Fruit fly (Drosophila melanogaster) whole organism, prepupa: ENCODE results near the gene CG33795.

Experiments
- CG32006 ChIP-seq: fragments of 200-800 bp; sonication (Bioruptor generic); optimal IDR thresholded peaks from 3 replicates; lab custom pipeline; 2017; ENCODE audit warnings: missing biosample characterization, mild to moderate bottlenecking, missing genetic modification characterization
- Hr4 ChIP-seq: fragments of 200-800 bp; sonication (Bioruptor generic); optimal IDR thresholded peaks from 3 replicates; lab custom pipeline; 2016; ENCODE audit warnings: missing biosample characterization, missing genetic modification characterization
- Smox ChIP-seq: fragments of 200-800 bp; sonication (Bioruptor generic); optimal IDR thresholded peaks from 3 replicates; lab custom pipeline; 2016; ENCODE audit warnings: missing biosample characterization, missing genetic modification characterization
- fkh ChIP-seq: fragments of 200-800 bp; sonication (Bioruptor generic); optimal IDR thresholded peaks from 3 replicates; lab custom pipeline; 2017; ENCODE audit warnings: missing biosample characterization, mild to moderate bottlenecking, missing genetic modification characterization, moderate library complexity
- ss ChIP-seq, 2 experiments: fragments of 200-800 bp; sonication (Bioruptor generic); optimal IDR thresholded peaks; 2 replicates in 1 of 2; 3 replicates in 1 of 2; lab custom pipeline; 2017 to 2018; ENCODE audit warnings: mild to moderate bottlenecking in 2 of 2, missing biosample characterization in 2 of 2, missing genetic modification characterization in 2 of 2, moderate library complexity in 1 of 2

dm6 chr3L:16170006-16170405, 1.2 kb downstream of the CG33795 start, which contains the start of gene CG33796:
- TF ChIP-seq Smox (GFP tag; lab: Kevin White, UChicago) (no peak), fkh (GFP tag; lab: Kevin White, UChicago) (no peak), ss (GFP tag; optimal IDR thresholded peaks at IDR 0.05; lab: Kevin White, UChicago) (no peak), Hr4 (GFP tag; lab: Kevin White, UChicago) (no peak), CG32006 (GFP tag; lab: Kevin White, UChicago) (no peak)
